Worm (Caenorhabditis elegans): Measurements from ENCODE around the gene eef-1G.

The eef-1G gene

ce11 chrV:10981113-10981512, 15.6 kb downstream of the eef-1G start, which contains the start of gene fig-1:
Gene fig-1 (minus strand): TSS chrV:10981213.
- TF ChIP-seq blmp-1 (tag; optimal IDR thresholded peaks at IDR 0.05), result no peak
- TF ChIP-seq dpl-1 (GFP tag; optimal IDR thresholded peaks at IDR 0.05), result no peak

DNA sequence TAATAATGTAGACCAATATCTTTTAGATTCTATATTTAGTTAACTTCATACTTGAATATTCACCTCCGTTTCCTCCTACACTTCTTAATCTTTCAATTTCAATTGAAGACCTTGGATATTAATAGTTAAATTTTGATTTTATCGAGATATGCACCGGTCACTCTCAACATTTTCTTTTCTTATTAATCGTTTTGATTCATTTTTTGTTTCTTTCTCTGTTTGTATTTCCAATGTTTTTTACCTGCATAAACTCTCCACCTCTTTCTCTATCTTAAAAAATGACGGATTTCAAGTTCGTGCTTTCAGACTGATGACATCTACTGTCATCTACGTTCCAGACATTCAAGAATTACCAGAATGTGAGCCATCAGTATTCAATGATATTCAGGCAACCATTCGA, 26.3 kb downstream of the eef-1G start, which contains the start of gene frpr-9:
frpr-9 (plus strand) TSS at position 301 of the 400 bp plus-strand sequence.
- TF ChIP-seq dsc-1 (tag; optimal IDR thresholded peaks at IDR 0.05), result no peak
- TF ChIP-seq lin-14 (GFP tag; optimal IDR thresholded peaks at IDR 0.05), result no peak
- no peak for TF ChIP-seq egl-13 (tag; optimal IDR thresholded peaks at IDR 0.05)
- no peak for TF ChIP-seq skn-1 (tag; optimal IDR thresholded peaks at IDR 0.05)
- TF ChIP-seq zag-1 (tag; optimal IDR thresholded peaks at IDR 0.05), result no peak
- TF ChIP-seq hlh-4 (tag; optimal IDR thresholded peaks at IDR 0.05), result no peak

DNA sequence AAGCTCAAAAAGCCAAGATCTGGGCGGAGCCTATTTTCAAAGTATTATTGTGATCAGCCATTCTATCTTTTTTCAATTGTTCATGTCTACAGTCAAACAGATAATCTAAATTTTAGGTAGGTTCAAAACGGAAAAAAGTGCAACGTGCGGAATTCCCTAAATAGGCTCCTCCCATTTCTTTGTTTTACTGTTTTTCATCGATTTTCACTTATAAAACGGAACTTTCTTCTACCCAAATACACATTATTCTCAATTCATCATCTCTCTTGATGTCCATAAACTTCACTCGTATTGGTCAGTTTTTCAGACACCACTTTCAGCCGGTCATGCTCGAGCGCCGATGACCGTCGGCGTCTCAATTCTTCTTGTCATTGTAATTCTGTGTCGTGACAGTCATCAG, 33.3 kb downstream of the eef-1G start, which contains the start of gene F53B7.7:
F53B7.7 (plus strand) TSS at position 301 of the 400 bp plus-strand sequence.
- TF ChIP-seq nhr-85 (tag) (peak; percentile 53), fkh-8 (tag; optimal IDR thresholded peaks at IDR 0.05) (no peak)

ce11 chrV:11000650-11001049, 35.1 kb downstream of the eef-1G start, which contains the start of gene isy-1:
Gene isy-1 (minus strand): TSS chrV:11000699.
- TF ChIP-seq aly-2 (tag; optimal IDR thresholded peaks at IDR 0.05) (no peak), dsc-1 (tag; optimal IDR thresholded peaks at IDR 0.05) (peak; percentile 60), nhr-28 (tag; optimal IDR thresholded peaks at IDR 0.05) (no peak), fkh-10 (GFP tag; optimal IDR thresholded peaks at IDR 0.05) (peak; percentile 26), elt-3 (tag; optimal IDR thresholded peaks at IDR 0.05) (peak in 2 of 6 experiments; percentile 31 to 59), snu-23 (GFP tag; optimal IDR thresholded peaks at IDR 0.05) (peak; percentile 80), F16B12.6 (tag; optimal IDR thresholded peaks at IDR 0.05) (peak; percentile 30), mdl-1 (tag; optimal IDR thresholded peaks at IDR 0.05) (peak in 1 of 2 experiments; percentile 53), skn-1 (tag; optimal IDR thresholded peaks at IDR 0.05) (peak; percentile 88), C04F5.9 (tag; optimal IDR thresholded peaks at IDR 0.05) (no peak), nhr-90 (tag; optimal IDR thresholded peaks at IDR 0.05; ENCODE audit: poor library complexity) (peak; percentile 53), ceh-82 (tag; optimal IDR thresholded peaks at IDR 0.05) (peak; percentile 37 to 75 (median 71)), Y116A8C.19 (tag; optimal IDR thresholded peaks at IDR 0.05; ENCODE audit: borderline replicate concordance) (no peak), tlp-1 (tag; optimal IDR thresholded peaks at IDR 0.05) (no peak), hlh-17 (GFP tag; optimal IDR thresholded peaks at IDR 0.05; ENCODE audit: borderline replicate concordance) (no peak), dpl-1 (GFP tag; optimal IDR thresholded peaks at IDR 0.05) (peak; percentile 92 to 96 (median 94)), snpc-4 (tag; optimal IDR thresholded peaks at IDR 0.05) (peak; percentile 70), ets-5 (GFP tag; IDR thresholded peaks at IDR 0.05) (no peak), ztf-4 (tag; optimal IDR thresholded peaks at IDR 0.05) (no peak), nhr-77 (tag; optimal IDR thresholded peaks at IDR 0.05) (peak; percentile 33), C34B4.2 (tag; optimal IDR thresholded peaks at IDR 0.05) (no peak), fos-1 (tag; optimal IDR thresholded peaks at IDR 0.05) (peak; percentile 51), lir-3 (tag; optimal IDR thresholded peaks at IDR 0.05; ENCODE audit: poor library complexity) (peak; percentile 29), unc-86 (tag; optimal IDR thresholded peaks at IDR 0.05) (peak; percentile 45), isw-1 (GFP tag; IDR thresholded peaks at IDR 0.05) (peak; percentile 59), aha-1 (tag; optimal IDR thresholded peaks at IDR 0.05) (no peak), elt-2 (tag; optimal IDR thresholded peaks at IDR 0.05) (no peak), tbx-2 (tag; optimal IDR thresholded peaks at IDR 0.05) (no peak), vab-15 (tag; optimal IDR thresholded peaks at IDR 0.05) (no peak), egl-27 (tag; optimal IDR thresholded peaks at IDR 0.05) (no peak), hpl-2 (GFP tag; optimal IDR thresholded peaks at IDR 0.05) (no peak), nhr-47 (tag; optimal IDR thresholded peaks at IDR 0.05) (peak; percentile 75), nhr-71 (tag; optimal IDR thresholded peaks at IDR 0.05) (peak; percentile 81), jun-1 (tag; optimal IDR thresholded peaks at IDR 0.05) (peak; percentile 23), lin-35 (GFP tag; optimal IDR thresholded peaks at IDR 0.05) (peak; percentile 97 to 98), fkh-4 (tag; optimal IDR thresholded peaks at IDR 0.05; ENCODE audit: borderline replicate concordance) (no peak), nhr-84 (tag; optimal IDR thresholded peaks at IDR 0.05) (no peak), unc-130 (tag; optimal IDR thresholded peaks at IDR 0.05) (peak; percentile 43), pax-3 (tag; optimal IDR thresholded peaks at IDR 0.05) (peak; percentile 24), egl-13 (tag; optimal IDR thresholded peaks at IDR 0.05) (peak; percentile 25)

All from whole organism, L1 larva.